Worm (Caenorhabditis elegans) whole organism, late embryonic: ENCODE measurements around the gene ZK596.2.

Source experiments
- fkh-10 ChIP-seq: fragments of 150-350 bp; optimal IDR thresholded peaks from 2 replicates; lab custom pipeline; 2014; ENCODE audit warnings: missing biosample characterization, missing genetic modification reagents, missing genetic modification characterization
- lim-6 ChIP-seq: sonication (generic microtip); optimal IDR thresholded peaks from 2 replicates; lab custom pipeline; 2016; ENCODE audit warnings: missing genetic modification characterization, missing compliant biosample characterization
- nhr-11 ChIP-seq: fragments of 150-350 bp; optimal IDR thresholded peaks from 2 replicates; lab custom pipeline; 2014; ENCODE audit warnings: missing biosample characterization, missing genetic modification characterization
- pax-1 ChIP-seq: fragments of 150-350 bp; optimal IDR thresholded peaks from 2 replicates; lab custom pipeline; 2014; ENCODE audit warnings: missing biosample characterization, missing genetic modification characterization
- tbx-2 ChIP-seq: sonication (generic microtip); optimal IDR thresholded peaks from 2 replicates; lab custom pipeline; 2016; ENCODE audit warnings: missing genetic modification characterization, missing compliant biosample characterization

DNA sequence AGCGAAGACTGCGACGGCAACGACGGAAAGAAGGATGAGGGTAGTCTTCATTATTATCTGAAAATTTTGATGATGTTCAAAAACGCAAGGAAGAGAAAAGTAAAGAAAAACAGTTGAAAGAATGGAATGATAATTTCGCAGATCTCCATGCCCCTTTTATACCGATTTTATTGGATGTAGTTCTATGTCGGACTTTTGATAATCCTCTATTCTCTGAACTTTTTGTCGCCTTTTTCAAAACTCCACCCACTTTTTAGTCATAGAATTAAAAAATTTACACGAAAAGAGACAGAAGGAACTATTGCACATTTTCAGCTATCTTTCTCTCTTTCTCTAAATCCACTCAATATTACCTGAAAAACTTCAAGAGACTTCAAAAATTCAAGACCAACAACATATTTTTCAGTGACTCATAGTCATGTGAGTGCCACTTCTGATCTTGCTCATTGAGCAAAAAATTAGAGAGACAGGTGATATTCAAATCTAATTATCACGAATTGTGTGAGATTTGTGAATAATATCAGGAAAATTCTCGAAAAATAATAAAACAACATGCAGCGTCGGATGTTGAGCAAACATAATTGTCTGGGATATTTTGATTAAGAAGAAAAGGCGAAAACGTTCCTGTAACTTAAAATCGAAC, 19.2 kb downstream of the ZK596.2 start, which contains the start of gene F13E9.15:
- TF ChIP-seq lim-6 (tag; lab: Kevin White, UChicago) (no peak), nhr-11 (tag; lab: Kevin White, UChicago) (no peak), tbx-2 (tag; lab: Kevin White, UChicago) (no peak), fkh-10 (GFP tag; lab: Kevin White, UChicago) (no peak), pax-1 (tag; lab: Kevin White, UChicago) (no peak)
